Worm (Caenorhabditis elegans): Measurements from ENCODE around the gene clec-3.

DNA sequence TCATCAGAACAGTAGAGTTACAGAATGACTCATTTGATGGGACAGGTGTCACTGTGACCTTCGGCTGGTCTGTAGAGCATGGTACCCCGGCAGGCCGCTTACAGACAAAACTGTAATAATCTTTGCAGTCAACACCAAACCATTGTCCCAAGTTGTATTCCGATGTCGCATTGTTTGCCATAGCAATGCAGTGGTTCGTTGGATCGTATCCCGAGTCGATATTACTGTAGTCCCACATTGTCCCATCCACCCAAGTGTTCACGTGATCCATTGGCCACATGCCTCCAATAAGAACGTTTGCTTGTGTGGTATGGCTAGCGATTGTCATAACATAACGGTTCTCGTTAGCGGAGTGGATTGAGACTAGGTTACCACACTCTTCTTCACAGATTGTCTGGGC, 1.2 kb upstream of the clec-3 start:
- TF ChIP-seq ztf-11 (tag; optimal IDR thresholded peaks at IDR 0.05) (no peak), pha-4 (tag; optimal IDR thresholded peaks at IDR 0.05) (no peak), mab-5 (tag; optimal IDR thresholded peaks at IDR 0.05) (no peak), mep-1 (tag; optimal IDR thresholded peaks at IDR 0.05) (no peak), unc-62 (GFP tag; optimal IDR thresholded peaks at IDR 0.05) (no peak), lin-32 (GFP tag; optimal IDR thresholded peaks at IDR 0.05) (no peak), elt-3 (tag; optimal IDR thresholded peaks at IDR 0.05) (no peak), nhr-237 (tag; optimal IDR thresholded peaks at IDR 0.05) (no peak), lin-13 (tag; optimal IDR thresholded peaks at IDR 0.05) (no peak), drap-1 (GFP tag; optimal IDR thresholded peaks at IDR 0.05) (no peak), ces-1 (GFP tag; optimal IDR thresholded peaks at IDR 0.05) (no peak), unc-39 (tag; optimal IDR thresholded peaks at IDR 0.05) (no peak), nhr-28 (tag; optimal IDR thresholded peaks at IDR 0.05) (no peak)

All from whole organism, mixed stage, embryonic.